Worm (Caenorhabditis elegans) whole organism, young adult: Measurements from ENCODE around the gene T05H10.4.
A peak's percentile ranks its signal among the peaks of the same experiment; 100 is the strongest.

Experiments
- B0019.2 ChIP-seq: fragments of 200-800 bp; sonication (Bioruptor generic); conservative IDR thresholded peaks from 2 replicates; pipeline ENCODE4 v1.3.6; 2022; ENCODE audit warnings: missing genetic modification reagents, missing genetic modification characterization, missing compliant biosample characterization
- B0035.1 ChIP-seq: sonication (generic microtip); optimal IDR thresholded peaks from 2 replicates; lab custom pipeline; 2016; ENCODE audit warnings: missing genetic modification characterization, mild to moderate bottlenecking, missing compliant biosample characterization, missing genotype, missing genetic modification reagents
- F10E7.11 ChIP-seq: sonication (generic microtip); optimal IDR thresholded peaks from 2 replicates; lab custom pipeline; 2017; ENCODE audit warnings: mild to moderate bottlenecking, missing genetic modification characterization, moderate library complexity, missing compliant biosample characterization
- F37B4.10 ChIP-seq: fragments of 200-800 bp; sonication (Bioruptor generic); IDR thresholded peaks from 2 replicates; pipeline ENCODE4 v1.3.6; 2022; ENCODE audit warnings: missing genetic modification characterization, missing compliant biosample characterization
- F52B5.7 ChIP-seq: sonication (generic microtip); optimal IDR thresholded peaks from 2 replicates; lab custom pipeline; 2016; ENCODE audit warnings: mild to moderate bottlenecking, missing genetic modification characterization, missing compliant biosample characterization
- F57C9.4 ChIP-seq: sonication (generic microtip); optimal IDR thresholded peaks from 2 replicates; lab custom pipeline; 2017; ENCODE audit warnings: mild to moderate bottlenecking, missing genetic modification characterization, missing compliant biosample characterization
- Y53F4B.3 ChIP-seq: fragments of 200-800 bp; sonication (Bioruptor generic); IDR thresholded peaks from 2 replicates; pipeline ENCODE4 v1.3.6; 2022; ENCODE audit warnings: missing genetic modification reagents, missing genetic modification characterization, missing compliant biosample characterization
- Y56A3A.18 ChIP-seq: fragments of 200-800 bp; sonication (Bioruptor generic); IDR thresholded peaks from 2 replicates; pipeline ENCODE4 v1.3.6; 2022; ENCODE audit warnings: missing genetic modification reagents, missing genetic modification characterization, missing compliant biosample characterization
- Y67H2A.10 ChIP-seq: fragments of 200-800 bp; sonication (Bioruptor generic); conservative IDR thresholded peaks from 2 replicates; pipeline ENCODE4 v1.3.6; 2022; ENCODE audit warnings: missing genetic modification reagents, missing genetic modification characterization, missing compliant biosample characterization
- Y79H2A.3 ChIP-seq: fragments of 200-800 bp; sonication (Bioruptor generic); conservative IDR thresholded peaks from 2 replicates; pipeline ENCODE4 v1.3.6; 2022; ENCODE audit warnings: missing genetic modification reagents, missing genetic modification characterization, missing compliant biosample characterization
- ZK185.1 ChIP-seq: sonication (generic microtip); optimal IDR thresholded peaks from 2 replicates; lab custom pipeline; 2016; ENCODE audit warnings: mild to moderate bottlenecking, missing genetic modification characterization, missing compliant biosample characterization; ENCODE audit not compliant: poor library complexity, severe bottlenecking
- aptf-3 ChIP-seq: fragments of 200-800 bp; sonication (Bioruptor generic); IDR thresholded peaks from 2 replicates; pipeline ENCODE4 v1.3.6; 2022; ENCODE audit warnings: missing genetic modification characterization, missing compliant biosample characterization
- atf-7 ChIP-seq: sonication (generic microtip); optimal IDR thresholded peaks from 2 replicates; lab custom pipeline; 2017; ENCODE audit warnings: mild to moderate bottlenecking, missing genetic modification characterization, missing compliant biosample characterization
- bed-1 ChIP-seq: fragments of 200-800 bp; sonication (Bioruptor generic); IDR thresholded peaks from 2 replicates; pipeline ENCODE4 v1.3.6; 2022; ENCODE audit warnings: missing genetic modification reagents, missing genetic modification characterization, missing compliant biosample characterization
- cebp-1 ChIP-seq, 2 experiments: fragments of 200-800 bp in 1 of 2; sonication (Bioruptor generic) in 1 of 2; sonication (generic microtip) in 1 of 2; IDR thresholded peaks in 1 of 2; optimal IDR thresholded peaks in 1 of 2; 2 replicates each; pipeline versions ENCODE4 v1.3.6 to Lab custom; 2017 to 2022; ENCODE audit warnings: missing compliant biosample characterization in 2 of 2, missing genetic modification characterization in 2 of 2, mild to moderate bottlenecking in 1 of 2, missing genetic modification reagents in 1 of 2, moderate library complexity in 1 of 2
- cebp-2 ChIP-seq: fragments of 200-800 bp; sonication (Bioruptor generic); IDR thresholded peaks from 2 replicates; pipeline ENCODE4 v1.3.6; 2022; ENCODE audit warnings: missing genetic modification characterization, missing compliant biosample characterization
- ceh-58 ChIP-seq: fragments of 200-800 bp; sonication (Bioruptor generic); IDR thresholded peaks from 2 replicates; pipeline ENCODE4 v1.3.6; 2022; ENCODE audit warnings: missing genetic modification characterization, missing compliant biosample characterization
- chd-7 ChIP-seq: sonication (generic microtip); optimal IDR thresholded peaks from 2 replicates; lab custom pipeline; 2016; ENCODE audit warnings: mild to moderate bottlenecking, missing genetic modification characterization, moderate library complexity, missing compliant biosample characterization
- die-1 ChIP-seq: sonication (generic microtip); optimal IDR thresholded peaks from 2 replicates; lab custom pipeline; 2016; ENCODE audit warnings: missing genotype, mild to moderate bottlenecking, missing genetic modification characterization, missing compliant biosample characterization
- gei-17 ChIP-seq: fragments of 200-800 bp; sonication (Bioruptor generic); optimal IDR thresholded peaks from 2 replicates; lab custom pipeline; 2018; ENCODE audit warnings: mild to moderate bottlenecking, missing genetic modification characterization, missing compliant biosample characterization
- hlh-26 ChIP-seq: fragments of 200-800 bp; sonication (Bioruptor generic); conservative IDR thresholded peaks from 2 replicates; pipeline ENCODE4 v1.3.6; 2022; ENCODE audit warnings: missing genetic modification reagents, missing genetic modification characterization, missing compliant biosample characterization
- hmg-20 ChIP-seq: fragments of 200-800 bp; sonication (Bioruptor generic); IDR thresholded peaks from 2 replicates; pipeline ENCODE4 v1.3.6; 2022; ENCODE audit warnings: missing genetic modification reagents, missing genetic modification characterization, missing compliant biosample characterization
- hrde-1 ChIP-seq: sonication (generic microtip); optimal IDR thresholded peaks from 2 replicates; lab custom pipeline; 2016; ENCODE audit warnings: missing genetic modification characterization, mild to moderate bottlenecking, missing compliant biosample characterization, moderate library complexity, missing genotype, missing genetic modification reagents, borderline replicate concordance
- hsf-1 ChIP-seq: fragments of 200-800 bp; sonication (Bioruptor generic); IDR thresholded peaks from 2 replicates; pipeline ENCODE4 v1.3.6; 2022; ENCODE audit warnings: missing genetic modification reagents, missing genetic modification characterization, missing compliant biosample characterization
- lag-1 ChIP-seq: fragments of 200-800 bp; sonication (Bioruptor generic); IDR thresholded peaks from 2 replicates; pipeline ENCODE4 v1.3.6; 2022; ENCODE audit warnings: missing genetic modification reagents, missing genetic modification characterization, missing compliant biosample characterization
- let-526 ChIP-seq: fragments of 200-800 bp; sonication (Bioruptor generic); IDR thresholded peaks from 2 replicates; pipeline ENCODE4 v1.3.6; 2022; ENCODE audit warnings: missing genetic modification reagents, missing genetic modification characterization, missing compliant biosample characterization
- lir-1 ChIP-seq: fragments of 200-800 bp; sonication (Bioruptor generic); conservative IDR thresholded peaks from 2 replicates; pipeline ENCODE4 v1.3.6; 2022; ENCODE audit warnings: missing genetic modification reagents, missing genetic modification characterization, missing compliant biosample characterization
- madf-10 ChIP-seq: sonication (generic microtip); optimal IDR thresholded peaks from 2 replicates; lab custom pipeline; 2016; ENCODE audit warnings: mild to moderate bottlenecking, missing genetic modification characterization, missing compliant biosample characterization
- madf-8 ChIP-seq: fragments of 200-800 bp; sonication (Bioruptor generic); conservative IDR thresholded peaks from 2 replicates; pipeline ENCODE4 v1.3.6; 2022; ENCODE audit warnings: missing genetic modification reagents, missing genetic modification characterization, missing compliant biosample characterization
- nfya-1 ChIP-seq: sonication (generic microtip); optimal IDR thresholded peaks from 2 replicates; lab custom pipeline; 2017; ENCODE audit warnings: antibody characterized with exemption, missing compliant biosample characterization, missing genetic modification characterization, borderline replicate concordance; ENCODE audit not compliant: insufficient read depth
- nfya-2 ChIP-seq: fragments of 200-800 bp; sonication (Bioruptor generic); IDR thresholded peaks from 2 replicates; pipeline ENCODE4 v1.3.6; 2022; ENCODE audit warnings: missing genetic modification reagents, missing genetic modification characterization, missing compliant biosample characterization
- nhr-120 ChIP-seq: fragments of 200-800 bp; sonication (Bioruptor generic); IDR thresholded peaks from 2 replicates; pipeline ENCODE4 v1.3.6; 2022; ENCODE audit warnings: missing genetic modification characterization, missing compliant biosample characterization
- nhr-80 ChIP-seq: sonication (generic microtip); optimal IDR thresholded peaks from 2 replicates; lab custom pipeline; 2016; ENCODE audit warnings: missing genetic modification characterization, missing compliant biosample characterization
- pha-4 ChIP-seq: fragments of 150-350 bp; sonication (generic microtip); optimal IDR thresholded peaks from 2 replicates; lab custom pipeline; 2014; ENCODE audit warnings: missing biosample characterization, missing genetic modification reagents, missing genetic modification characterization
- rcor-1 ChIP-seq: fragments of 200-800 bp; sonication (Bioruptor generic); IDR thresholded peaks from 2 replicates; pipeline ENCODE4 v1.3.6; 2022; ENCODE audit warnings: missing genetic modification reagents, missing genetic modification characterization, missing compliant biosample characterization
- rec-8 ChIP-seq, 2 experiments: sonication (generic microtip); optimal IDR thresholded peaks; 2 replicates each; lab custom pipeline; 2016; ENCODE audit warnings: mild to moderate bottlenecking in 2 of 2, missing genetic modification characterization in 2 of 2, missing genetic modification reagents in 2 of 2, missing genotype in 2 of 2, missing biosample characterization in 1 of 2, missing compliant biosample characterization in 1 of 2, moderate library complexity in 1 of 2
- repo-1 ChIP-seq: sonication (generic microtip); optimal IDR thresholded peaks from 2 replicates; lab custom pipeline; 2017; ENCODE audit warnings: mild to moderate bottlenecking, missing genetic modification characterization, missing compliant biosample characterization
- rpc-1 ChIP-seq, 2 experiments: fragments of 150-350 bp in 1 of 2; sonication (generic microtip) in 1 of 2; optimal IDR thresholded peaks; 2 replicates each; lab custom pipeline; 2014 to 2018; ENCODE audit warnings: missing biosample characterization in 1 of 2, missing genetic modification characterization in 1 of 2, missing genetic modification reagents in 1 of 2, missing genotype in 1 of 2
- snpc-1.1 ChIP-seq: sonication (generic microtip); optimal IDR thresholded peaks from 2 replicates; lab custom pipeline; 2017; ENCODE audit warnings: missing genetic modification characterization, mild to moderate bottlenecking, missing compliant biosample characterization, antibody characterized with exemption, moderate library complexity, missing genotype, missing genetic modification reagents; ENCODE audit not compliant: insufficient read depth
- snpc-1.3 ChIP-seq: sonication (generic microtip); optimal IDR thresholded peaks from 2 replicates; lab custom pipeline; 2017; ENCODE audit warnings: missing genetic modification characterization, mild to moderate bottlenecking, missing compliant biosample characterization, antibody characterized with exemption, moderate library complexity, missing genotype, missing genetic modification reagents; ENCODE audit not compliant: insufficient read depth
- snpc-4 ChIP-seq, 5 experiments: fragments of 150-350 bp in 1 of 5; sonication (generic microtip) in 4 of 5; optimal IDR thresholded peaks; 2 replicates each; lab custom pipeline; 2014 to 2018; ENCODE audit warnings: missing genetic modification characterization in 5 of 5, missing biosample characterization in 3 of 5, antibody characterized with exemption in 2 of 5, mild to moderate bottlenecking in 2 of 5, missing compliant biosample characterization in 2 of 5, missing genotype in 2 of 5, moderate library complexity in 2 of 5, missing genetic modification reagents in 1 of 5
- somi-1 ChIP-seq: fragments of 200-800 bp; sonication (Bioruptor generic); optimal IDR thresholded peaks from 2 replicates; lab custom pipeline; 2018; ENCODE audit warnings: mild to moderate bottlenecking, missing genetic modification characterization, missing compliant biosample characterization
- tbp1 ChIP-seq: fragments of 200-800 bp; sonication (Bioruptor generic); optimal IDR thresholded peaks from 2 replicates; lab custom pipeline; 2018; ENCODE audit warnings: mild to moderate bottlenecking, missing genetic modification characterization, missing compliant biosample characterization
- unc-62 ChIP-seq: fragments of 150-350 bp; optimal IDR thresholded peaks from 2 replicates; lab custom pipeline; 2014; ENCODE audit warnings: missing biosample characterization, missing genetic modification reagents, missing genetic modification characterization
- xnd-1 ChIP-seq: sonication (generic microtip); optimal IDR thresholded peaks from 2 replicates; lab custom pipeline; 2016; ENCODE audit warnings: missing genotype, missing genetic modification reagents, missing genetic modification characterization, missing compliant biosample characterization
- ztf-18 ChIP-seq: sonication (generic microtip); optimal IDR thresholded peaks from 2 replicates; lab custom pipeline; 2016; ENCODE audit warnings: missing genotype, mild to moderate bottlenecking, missing genetic modification characterization, missing compliant biosample characterization
- ztf-3 ChIP-seq: fragments of 200-800 bp; sonication (Bioruptor generic); optimal IDR thresholded peaks from 2 replicates; lab custom pipeline; 2018; ENCODE audit warnings: mild to moderate bottlenecking, missing genetic modification characterization, missing compliant biosample characterization

The T05H10.4 gene

ce11 chrII:8016167-8016566 is 36.8 kb upstream of the T05H10.4 start (continued):
- no peak for TF ChIP-seq Y67H2A.10 (GFP tag; lab: Robert Waterston, UW)
- no peak for TF ChIP-seq F37B4.10 (GFP tag; lab: Robert Waterston, UW)
- TF ChIP-seq hmg-20 (GFP tag; lab: Robert Waterston, UW): no peak
- no peak for TF ChIP-seq let-526 (GFP tag; lab: Robert Waterston, UW)
- TF ChIP-seq rpc-1 (optimal IDR thresholded peaks at IDR 0.05; lab: Kevin White, UChicago): no peak
- TF ChIP-seq rpc-1 (tag; optimal IDR thresholded peaks at IDR 0.05; lab: Kevin White, UChicago): no peak
- TF ChIP-seq madf-8: no peak
- TF ChIP-seq B0035.1 (tag; lab: Kevin White, UChicago): no peak
- TF ChIP-seq B0019.2: no peak
- TF ChIP-seq pha-4 (tag; lab: Kevin White, UChicago): no peak
- TF ChIP-seq unc-62 (GFP tag; lab: Kevin White, UChicago): peak; percentile 60
- no peak for TF ChIP-seq repo-1 (tag; lab: Kevin White, UChicago)
- TF ChIP-seq ztf-18: no peak
- no peak for TF ChIP-seq F57C9.4 (tag; lab: Kevin White, UChicago)
- no peak for TF ChIP-seq snpc-4 (GFP tag; optimal IDR thresholded peaks at IDR 0.05; lab: Kevin White, UChicago)
- TF ChIP-seq snpc-4 (tag; optimal IDR thresholded peaks at IDR 0.05; lab: Kevin White, UChicago): no peak
- no peak for TF ChIP-seq somi-1 (GFP tag; lab: Kevin White, UChicago)
- no peak for TF ChIP-seq bed-1 (GFP tag; lab: Robert Waterston, UW)
- no peak for TF ChIP-seq xnd-1 (tag; lab: Kevin White, UChicago)
- TF ChIP-seq Y79H2A.3 (GFP tag; lab: Robert Waterston, UW): no peak
- no peak for TF ChIP-seq cebp-1 (GFP tag; IDR thresholded peaks at IDR 0.05; lab: Robert Waterston, UW)
- peak; percentile 53 for TF ChIP-seq cebp-1 (tag; optimal IDR thresholded peaks at IDR 0.05; lab: Kevin White, UChicago)
- no peak for TF ChIP-seq madf-10 (tag; lab: Kevin White, UChicago)
- TF ChIP-seq nfya-2: no peak
- no peak for TF ChIP-seq lir-1 (GFP tag; lab: Robert Waterston, UW)
- no peak for TF ChIP-seq rcor-1 (GFP tag; lab: Robert Waterston, UW)
- TF ChIP-seq ztf-3 (GFP tag; lab: Kevin White, UChicago): no peak
- TF ChIP-seq tbp1 (GFP tag; lab: Kevin White, UChicago): no peak
- TF ChIP-seq die-1 (tag; lab: Kevin White, UChicago): no peak
- TF ChIP-seq ZK185.1: no peak
- no peak for TF ChIP-seq F10E7.11 (tag; lab: Kevin White, UChicago)
- TF ChIP-seq hrde-1: no peak
- no peak for TF ChIP-seq Y53F4B.3 (GFP tag; lab: Robert Waterston, UW)
- no peak for TF ChIP-seq snpc-1.3 (tag; lab: Kevin White, UChicago)
- TF ChIP-seq cebp-2 (GFP tag; lab: Robert Waterston, UW): no peak
- TF ChIP-seq ceh-58: no peak
- no peak for TF ChIP-seq gei-17 (GFP tag; lab: Kevin White, UChicago)
- no peak for TF ChIP-seq aptf-3 (GFP tag; lab: Robert Waterston, UW)
- TF ChIP-seq lag-1 (GFP tag; lab: Robert Waterston, UW): no peak
- no peak for TF ChIP-seq nfya-1 (tag; lab: Kevin White, UChicago)
- no peak for TF ChIP-seq hsf-1 (GFP tag; lab: Robert Waterston, UW)
- TF ChIP-seq rec-8 (tag; optimal IDR thresholded peaks at IDR 0.05; lab: Kevin White, UChicago): no peak
- no peak for TF ChIP-seq nhr-120 (GFP tag; lab: Robert Waterston, UW)
- no peak for TF ChIP-seq nhr-80 (tag; lab: Kevin White, UChicago)
- no peak for TF ChIP-seq Y56A3A.18
- no peak for TF ChIP-seq F52B5.7 (tag; lab: Kevin White, UChicago)
- TF ChIP-seq chd-7 (tag; lab: Kevin White, UChicago): peak; percentile 51
- TF ChIP-seq hlh-26 (GFP tag; lab: Robert Waterston, UW): no peak
- TF ChIP-seq atf-7 (tag; lab: Kevin White, UChicago): no peak
- TF ChIP-seq snpc-1.1 (tag; lab: Kevin White, UChicago): no peak
